Worm (Caenorhabditis elegans): ENCODE results near the gene Y40H7A.4.

Y40H7A.4 gene

DNA sequence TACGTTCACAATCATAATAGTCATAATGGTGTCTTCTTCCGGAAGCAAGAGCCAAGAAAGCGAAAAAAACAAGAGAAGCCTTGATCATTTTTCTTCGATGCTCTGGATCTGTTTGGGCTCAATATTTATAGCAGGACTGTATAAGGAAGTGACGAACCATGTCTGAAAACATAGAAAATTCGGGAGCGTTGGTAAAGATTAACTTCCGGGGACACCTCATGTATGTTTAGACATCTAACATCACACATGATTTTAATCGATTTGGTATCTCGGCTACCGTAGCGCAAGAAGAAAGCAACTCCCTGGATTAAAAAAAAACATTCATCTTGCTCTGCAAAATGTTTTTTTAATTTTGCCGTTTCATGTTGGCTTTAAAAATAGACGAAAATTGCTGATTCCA is 49.3 kb downstream of the Y40H7A.4 start, which contains the start of gene clec-190:
clec-190 (minus strand) TSS at position 101 of the 400 bp plus-strand sequence.
- TF ChIP-seq elt-3 (tag; optimal IDR thresholded peaks at IDR 0.05) (no peak), unc-39 (tag; optimal IDR thresholded peaks at IDR 0.05) (no peak), pha-4 (tag; optimal IDR thresholded peaks at IDR 0.05) (no peak), ces-1 (GFP tag; optimal IDR thresholded peaks at IDR 0.05) (no peak), ceh-43 (GFP tag; optimal IDR thresholded peaks at IDR 0.05) (no peak), mep-1 (tag; optimal IDR thresholded peaks at IDR 0.05) (no peak), lin-32 (GFP tag; optimal IDR thresholded peaks at IDR 0.05) (no peak), cnd-1 (tag; optimal IDR thresholded peaks at IDR 0.05) (no peak), nhr-2 (tag; optimal IDR thresholded peaks at IDR 0.05) (no peak), ceh-83 (GFP tag; optimal IDR thresholded peaks at IDR 0.05) (no peak), sptf-1 (tag; optimal IDR thresholded peaks at IDR 0.05) (no peak), blmp-1 (tag; optimal IDR thresholded peaks at IDR 0.05) (no peak), mls-2 (tag; optimal IDR thresholded peaks at IDR 0.05) (no peak)

DNA sequence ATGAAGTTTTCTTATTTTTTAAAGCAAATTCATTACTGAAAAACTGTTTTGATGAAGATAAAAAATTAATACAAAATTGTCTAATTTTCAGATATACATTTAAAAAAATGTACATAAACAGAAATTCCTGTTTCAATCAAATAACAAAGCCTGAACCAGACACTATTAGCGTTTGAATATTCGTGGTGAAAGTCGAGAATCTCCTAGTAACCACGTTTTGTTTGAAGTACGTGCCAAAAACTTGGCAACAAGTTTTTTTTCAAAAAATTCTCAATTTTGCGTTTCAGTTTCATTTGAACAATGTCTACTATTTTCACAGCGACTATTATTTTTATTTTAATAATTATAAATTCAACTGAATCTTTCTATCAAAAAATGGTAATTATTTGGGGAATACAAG is 52.5 kb downstream of the Y40H7A.4 start, which contains the start of gene M199.7:
M199.7 (plus strand) TSS at position 301 of the 400 bp plus-strand sequence.
- TF ChIP-seq lsy-2 (tag; optimal IDR thresholded peaks at IDR 0.05) (no peak), ztf-11 (tag; optimal IDR thresholded peaks at IDR 0.05) (no peak), cnd-1 (tag; optimal IDR thresholded peaks at IDR 0.05) (no peak), unc-120 (tag; optimal IDR thresholded peaks at IDR 0.05; ENCODE audit: poor library complexity, severe bottlenecking) (no peak), nhr-2 (tag; optimal IDR thresholded peaks at IDR 0.05) (no peak), sptf-1 (tag; optimal IDR thresholded peaks at IDR 0.05) (no peak), nhr-76 (tag; optimal IDR thresholded peaks at IDR 0.05) (no peak), ceh-43 (GFP tag; optimal IDR thresholded peaks at IDR 0.05) (no peak), mep-1 (tag; optimal IDR thresholded peaks at IDR 0.05) (no peak), hlh-1 (tag; optimal IDR thresholded peaks at IDR 0.05) (no peak), ces-1 (GFP tag; optimal IDR thresholded peaks at IDR 0.05) (no peak), nhr-237 (tag; optimal IDR thresholded peaks at IDR 0.05) (no peak), ham-2 (GFP tag; optimal IDR thresholded peaks at IDR 0.05) (no peak), elt-1 (tag; optimal IDR thresholded peaks at IDR 0.05; ENCODE audit: borderline replicate concordance, insufficient read depth) (no peak), unc-62 (GFP tag; optimal IDR thresholded peaks at IDR 0.05) (no peak), sem-2 (GFP tag; optimal IDR thresholded peaks at IDR 0.05) (no peak), ceh-83 (GFP tag; optimal IDR thresholded peaks at IDR 0.05) (no peak), pha-4 (tag; optimal IDR thresholded peaks at IDR 0.05) (no peak), mab-5 (tag; optimal IDR thresholded peaks at IDR 0.05) (no peak)

DNA sequence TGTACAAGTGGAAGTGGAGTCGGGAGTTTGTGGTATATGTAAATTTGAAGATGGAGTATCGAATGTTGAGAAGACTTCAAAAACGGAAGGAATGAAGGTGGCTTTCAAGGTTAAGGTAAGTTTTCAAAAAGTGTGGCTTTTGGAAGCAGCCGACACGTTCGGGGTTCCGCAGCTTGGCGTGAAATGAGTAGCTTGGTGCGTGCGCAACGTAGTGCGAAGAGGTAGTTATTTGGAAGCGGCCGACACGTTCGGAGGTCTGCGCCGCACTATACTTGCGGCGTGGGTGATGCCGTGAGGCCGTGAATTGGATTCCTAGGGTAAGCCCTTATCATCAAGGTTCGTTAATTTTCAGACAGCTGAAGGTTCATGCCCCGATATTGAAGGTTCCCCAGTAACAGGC is 54.6 kb downstream of the Y40H7A.4 start, which contains the start of gene clec-189:
clec-189 (plus strand) TSS at position 92 of the 400 bp plus-strand sequence.
- TF ChIP-seq pha-4 (tag; optimal IDR thresholded peaks at IDR 0.05) (no peak), lin-32 (GFP tag; optimal IDR thresholded peaks at IDR 0.05) (no peak), ceh-39 (tag; optimal IDR thresholded peaks at IDR 0.05) (no peak), unc-120 (tag; optimal IDR thresholded peaks at IDR 0.05; ENCODE audit: poor library complexity, severe bottlenecking) (no peak), nhr-12 (tag; optimal IDR thresholded peaks at IDR 0.05) (no peak)

DNA sequence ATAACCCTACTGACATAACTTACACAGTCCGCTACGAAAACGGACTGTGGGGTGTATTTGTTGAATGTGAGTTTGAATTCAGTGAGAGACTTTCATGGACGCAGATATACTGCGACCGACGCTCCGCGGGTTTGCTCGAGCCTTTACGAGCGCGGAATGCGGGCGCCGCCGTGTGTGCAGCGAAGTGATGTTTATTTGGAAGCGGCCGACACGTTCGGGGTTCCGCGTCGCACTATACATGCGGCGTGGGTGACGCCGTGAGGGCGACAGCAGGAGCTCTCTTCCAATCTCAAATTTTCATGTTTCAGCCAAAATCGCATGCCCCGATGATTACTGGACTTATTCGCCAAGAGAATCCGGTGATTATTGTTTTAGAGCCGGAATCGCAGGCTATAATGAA is 56.1 kb downstream of the Y40H7A.4 start:
- TF ChIP-seq blmp-1 (tag; optimal IDR thresholded peaks at IDR 0.05) (no peak), ceh-39 (tag; optimal IDR thresholded peaks at IDR 0.05) (no peak), mep-1 (tag; optimal IDR thresholded peaks at IDR 0.05) (no peak), ztf-11 (tag; optimal IDR thresholded peaks at IDR 0.05) (no peak), flh-1 (GFP tag; optimal IDR thresholded peaks at IDR 0.05) (no peak), unc-120 (tag; optimal IDR thresholded peaks at IDR 0.05; ENCODE audit: poor library complexity, severe bottlenecking) (no peak), M03D4.4 (tag; optimal IDR thresholded peaks at IDR 0.05) (no peak), nhr-237 (tag; optimal IDR thresholded peaks at IDR 0.05) (no peak), lin-13 (tag; optimal IDR thresholded peaks at IDR 0.05) (no peak), snpc-4 (tag; optimal IDR thresholded peaks at IDR 0.05) (no peak), cnd-1 (tag; optimal IDR thresholded peaks at IDR 0.05) (no peak), zip-8 (tag; optimal IDR thresholded peaks at IDR 0.05) (no peak), mls-2 (tag; optimal IDR thresholded peaks at IDR 0.05) (no peak), tbx-8 (GFP tag; optimal IDR thresholded peaks at IDR 0.05) (no peak), bed-3 (GFP tag; optimal IDR thresholded peaks at IDR 0.05) (no peak), ceh-83 (GFP tag; optimal IDR thresholded peaks at IDR 0.05) (no peak)

Data from whole organism, mixed stage, embryonic.